Worm (Caenorhabditis elegans) whole organism, L4/young adult: Measurements from ENCODE around the gene C05G5.1.

ENCODE experiments used
- W03F9.2 ChIP-seq: fragments of 150-350 bp; optimal IDR thresholded peaks from 2 replicates; lab custom pipeline; 2014; ENCODE audit warnings: missing biosample characterization, missing genetic modification characterization
- dao-5 ChIP-seq: sonication (generic microtip); optimal IDR thresholded peaks from 2 replicates; lab custom pipeline; 2016; ENCODE audit warnings: missing genotype, missing genetic modification characterization, moderate library complexity, missing compliant biosample characterization
- him-1 ChIP-seq: sonication (generic microtip); optimal IDR thresholded peaks from 2 replicates; lab custom pipeline; 2016; ENCODE audit warnings: missing genotype, missing genetic modification reagents, missing genetic modification characterization, missing compliant biosample characterization

DNA sequence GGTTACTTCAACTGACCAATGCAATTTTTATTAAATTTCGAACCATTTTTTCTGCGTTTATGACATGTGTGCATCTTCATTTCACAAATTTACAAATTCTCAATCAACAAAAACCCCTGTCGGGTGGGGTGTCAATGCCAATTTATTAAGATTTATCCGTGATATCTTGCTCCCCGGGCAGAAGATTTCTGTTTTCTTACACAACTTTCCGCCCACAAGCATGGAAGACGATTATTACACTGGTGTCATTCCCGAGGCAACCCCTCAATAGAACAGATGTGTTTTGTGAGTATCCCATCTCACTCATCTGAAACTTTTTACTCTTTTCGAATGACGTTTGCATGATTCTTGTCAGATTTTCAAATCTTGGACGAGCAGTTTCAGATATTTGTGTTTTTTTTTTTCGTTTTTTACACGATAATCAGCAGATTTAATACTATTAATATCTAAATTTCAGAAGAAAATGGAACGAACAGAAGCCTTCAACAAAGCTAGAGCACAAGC lies 8.0 kb downstream of the C05G5.1 start, which contains the start of gene F33C8.4:
- TF ChIP-seq dao-5 (tag; lab: Kevin White, UChicago): no peak
- TF ChIP-seq him-1 (tag; lab: Kevin White, UChicago): no peak
- no peak for TF ChIP-seq W03F9.2 (tag; lab: Kevin White, UChicago)
